Fruit fly (Drosophila melanogaster): ENCODE data around the gene CG33272.

- TF ChIP-seq CG4404 (GFP tag; IDR thresholded peaks at IDR 0.05) (no peak), psq (GFP tag; optimal IDR thresholded peaks at IDR 0.05) (no peak), pros (GFP tag; optimal IDR thresholded peaks at IDR 0.05) (no peak), ttk (GFP tag; IDR thresholded peaks at IDR 0.05) (no peak), grau (tag; optimal IDR thresholded peaks at IDR 0.05) (peak; percentile 28), toy (GFP tag; IDR thresholded peaks at IDR 0.05) (no peak), CG7839 (tag; optimal IDR thresholded peaks at IDR 0.05) (no peak), seq (GFP tag; IDR thresholded peaks at IDR 0.05) (no peak), knrl (GFP tag; IDR thresholded peaks at IDR 0.05; ENCODE audit: partially characterized antibody) (no peak), HmgD (GFP tag; optimal IDR thresholded peaks at IDR 0.05) (no peak), Stat92E (GFP tag; optimal IDR thresholded peaks at IDR 0.05) (no peak), CG8281 (tag; optimal IDR thresholded peaks at IDR 0.05) (no peak), CG12659 (GFP tag; optimal IDR thresholded peaks at IDR 0.05) (no peak)
These were observed 38.0 kb downstream of the CG33272 start for dm6 chr3L:11472388-11472787.
